Worm (Caenorhabditis elegans) whole organism, L1 larva: Measurements from ENCODE around the gene grd-12.
A peak's percentile ranks its signal among the peaks of the same experiment; 100 is the strongest.

Source experiments
- C16A3.4 ChIP-seq: fragments of 150-350 bp; optimal IDR thresholded peaks from 2 replicates; lab custom pipeline; 2014; ENCODE audit warnings: missing biosample characterization, missing genetic modification characterization
- C34B4.2 ChIP-seq: sonication (generic microtip); optimal IDR thresholded peaks from 2 replicates; lab custom pipeline; 2017; ENCODE audit warnings: mild to moderate bottlenecking, missing genetic modification characterization, missing compliant biosample characterization
- F16B12.6 ChIP-seq: fragments of 150-350 bp; optimal IDR thresholded peaks from 2 replicates; lab custom pipeline; 2014; ENCODE audit warnings: missing biosample characterization, missing genetic modification characterization
- aly-2 ChIP-seq: fragments of 150-350 bp; optimal IDR thresholded peaks from 2 replicates; lab custom pipeline; 2014; ENCODE audit warnings: missing biosample characterization, missing genetic modification characterization
- ama-1 ChIP-seq: fragments of 150-350 bp; optimal IDR thresholded peaks from 2 replicates; lab custom pipeline; 2014
- blmp-1 ChIP-seq: fragments of 150-350 bp; optimal IDR thresholded peaks from 2 replicates; lab custom pipeline; 2014; ENCODE audit warnings: missing biosample characterization, missing genetic modification characterization
- ceh-63 ChIP-seq: fragments of 200-800 bp; sonication (Bioruptor generic); optimal IDR thresholded peaks from 2 replicates; lab custom pipeline; 2018; ENCODE audit warnings: mild to moderate bottlenecking, missing genetic modification characterization, missing compliant biosample characterization
- ceh-8 ChIP-seq: fragments of 200-800 bp; sonication (Bioruptor generic); optimal IDR thresholded peaks from 2 replicates; lab custom pipeline; 2018; ENCODE audit warnings: mild to moderate bottlenecking, missing genetic modification characterization, moderate library complexity, missing compliant biosample characterization
- ceh-88 ChIP-seq: fragments of 200-800 bp; sonication (Bioruptor generic); IDR thresholded peaks from 2 replicates; pipeline ENCODE4 v1.3.6; 2022; ENCODE audit warnings: missing genetic modification characterization, missing compliant biosample characterization
- dpl-1 ChIP-seq, 3 experiments: fragments of 150-350 bp in 2 of 3; sonication (generic microtip) in 1 of 3; optimal IDR thresholded peaks; 2 replicates each; lab custom pipeline; 2014 to 2017; ENCODE audit warnings: missing biosample characterization in 3 of 3, missing genetic modification characterization in 3 of 3, missing genetic modification reagents in 3 of 3
- efl-1 ChIP-seq, 4 experiments: fragments of 150-350 bp; optimal IDR thresholded peaks in 3 of 4; peaks in 1 of 4; 1 replicate in 1 of 4; 2 replicates in 3 of 4; lab custom pipeline; 2014; ENCODE audit warnings: missing biosample characterization in 2 of 4, missing genetic modification characterization in 2 of 4, missing genetic modification reagents in 2 of 4
- elt-2 ChIP-seq: sonication (generic microtip); optimal IDR thresholded peaks from 2 replicates; lab custom pipeline; 2016; ENCODE audit warnings: missing genetic modification characterization, mild to moderate bottlenecking, inconsistent platforms, missing compliant biosample characterization, missing genetic modification reagents
- fkh-4 ChIP-seq: sonication (generic microtip); optimal IDR thresholded peaks from 2 replicates; lab custom pipeline; 2016; ENCODE audit warnings: missing compliant biosample characterization, missing genetic modification characterization, borderline replicate concordance
- fkh-8 ChIP-seq: sonication (generic microtip); optimal IDR thresholded peaks from 2 replicates; lab custom pipeline; 2016; ENCODE audit warnings: mild to moderate bottlenecking, missing genetic modification characterization, missing compliant biosample characterization
- grh-1 ChIP-seq: fragments of 200-800 bp; sonication (Bioruptor generic); IDR thresholded peaks from 2 replicates; pipeline ENCODE4 v1.3.6; 2022; ENCODE audit warnings: missing genetic modification reagents, missing genetic modification characterization, missing compliant biosample characterization
- hlh-4 ChIP-seq: sonication (generic microtip); optimal IDR thresholded peaks from 2 replicates; lab custom pipeline; 2016; ENCODE audit warnings: mild to moderate bottlenecking, missing genetic modification characterization, missing compliant biosample characterization
- hpl-2 ChIP-seq: fragments of 150-350 bp; optimal IDR thresholded peaks from 2 replicates; lab custom pipeline; 2014; ENCODE audit warnings: missing biosample characterization, missing genetic modification reagents, missing genetic modification characterization
- jun-1 ChIP-seq: fragments of 150-350 bp; optimal IDR thresholded peaks from 2 replicates; lab custom pipeline; 2014; ENCODE audit warnings: missing biosample characterization, missing genetic modification reagents, missing genetic modification characterization
- lin-13 ChIP-seq: fragments of 150-350 bp; optimal IDR thresholded peaks from 2 replicates; lab custom pipeline; 2014; ENCODE audit warnings: missing biosample characterization, missing genetic modification reagents, missing genetic modification characterization
- lin-14 ChIP-seq: fragments of 200-800 bp; sonication (Bioruptor generic); optimal IDR thresholded peaks from 2 replicates; lab custom pipeline; 2018; ENCODE audit warnings: mild to moderate bottlenecking, missing genetic modification characterization, moderate library complexity, missing compliant biosample characterization
- lin-35 ChIP-seq, 2 experiments: fragments of 150-350 bp; optimal IDR thresholded peaks; 2 replicates each; lab custom pipeline; 2014; ENCODE audit warnings: missing biosample characterization in 2 of 2, missing genetic modification characterization in 2 of 2, missing genetic modification reagents in 2 of 2
- lin-39 ChIP-seq: fragments of 150-350 bp; optimal IDR thresholded peaks from 2 replicates; lab custom pipeline; 2014; ENCODE audit warnings: missing biosample characterization, missing genetic modification reagents, missing genetic modification characterization
- lsy-2 ChIP-seq, 2 experiments: fragments of 150-350 bp; optimal IDR thresholded peaks; 2 replicates each; lab custom pipeline; 2014; ENCODE audit warnings: missing biosample characterization in 2 of 2, missing genetic modification characterization in 2 of 2
- mab-9 ChIP-seq: fragments of 200-800 bp; sonication (Bioruptor generic); IDR thresholded peaks from 2 replicates; pipeline ENCODE4 v1.3.6; 2022; ENCODE audit warnings: missing genetic modification reagents, missing genetic modification characterization, missing compliant biosample characterization
- mdl-1 ChIP-seq, 2 experiments: fragments of 150-350 bp; optimal IDR thresholded peaks; 2 replicates each; lab custom pipeline; 2014 to 2017; ENCODE audit warnings: missing biosample characterization in 2 of 2, missing genetic modification characterization in 2 of 2, inconsistent platforms in 1 of 2
- mef-2 ChIP-seq: fragments of 150-350 bp; optimal IDR thresholded peaks from 2 replicates; lab custom pipeline; 2014; ENCODE audit warnings: missing biosample characterization, missing genetic modification characterization
- mep-1 ChIP-seq: fragments of 150-350 bp; optimal IDR thresholded peaks from 2 replicates; lab custom pipeline; 2014; ENCODE audit warnings: missing biosample characterization, missing genetic modification characterization
- nhr-20 ChIP-seq: sonication (generic microtip); optimal IDR thresholded peaks from 2 replicates; lab custom pipeline; 2016; ENCODE audit warnings: mild to moderate bottlenecking, missing genetic modification characterization, missing compliant biosample characterization
- nhr-237 ChIP-seq: fragments of 150-350 bp; optimal IDR thresholded peaks from 2 replicates; lab custom pipeline; 2014; ENCODE audit warnings: missing biosample characterization, missing genetic modification characterization
- nhr-28 ChIP-seq: fragments of 150-350 bp; optimal IDR thresholded peaks from 2 replicates; lab custom pipeline; 2014; ENCODE audit warnings: missing biosample characterization, missing genetic modification characterization
- nhr-76 ChIP-seq: sonication (generic microtip); optimal IDR thresholded peaks from 2 replicates; lab custom pipeline; 2017; ENCODE audit warnings: missing biosample characterization, missing genetic modification characterization
- nhr-84 ChIP-seq: sonication (generic microtip); optimal IDR thresholded peaks from 2 replicates; lab custom pipeline; 2017; ENCODE audit warnings: missing biosample characterization, missing genetic modification characterization
- nhr-85 ChIP-seq: sonication (generic microtip); peaks from one replicate; lab custom pipeline; 2016; ENCODE audit warnings: missing genetic modification characterization, inconsistent platforms, missing compliant biosample characterization
- nhr-90 ChIP-seq: sonication (generic microtip); optimal IDR thresholded peaks from 2 replicates; lab custom pipeline; 2016; ENCODE audit warnings: mild to moderate bottlenecking, missing genetic modification characterization, missing compliant biosample characterization; ENCODE audit not compliant: poor library complexity
- pax-3 ChIP-seq: fragments of 200-800 bp; sonication (Bioruptor generic); optimal IDR thresholded peaks from 2 replicates; lab custom pipeline; 2018; ENCODE audit warnings: mild to moderate bottlenecking, missing genetic modification characterization, moderate library complexity, missing compliant biosample characterization
- pqm-1 ChIP-seq: sonication (generic microtip); optimal IDR thresholded peaks from 3 replicates; lab custom pipeline; 2017; ENCODE audit warnings: missing biosample characterization, missing genetic modification characterization
- snpc-4 ChIP-seq: fragments of 150-350 bp; optimal IDR thresholded peaks from 2 replicates; lab custom pipeline; 2014; ENCODE audit warnings: missing biosample characterization, missing genetic modification characterization
- snu-23 ChIP-seq: sonication (generic microtip); optimal IDR thresholded peaks from 2 replicates; lab custom pipeline; 2016; ENCODE audit warnings: missing genetic modification characterization, missing compliant biosample characterization
- sptf-1 ChIP-seq: fragments of 150-350 bp; optimal IDR thresholded peaks from 2 replicates; lab custom pipeline; 2014; ENCODE audit warnings: missing biosample characterization, missing genetic modification characterization
- tbx-2 ChIP-seq: sonication (generic microtip); optimal IDR thresholded peaks from 2 replicates; lab custom pipeline; 2016; ENCODE audit warnings: missing genetic modification characterization, missing compliant biosample characterization
- unc-86 ChIP-seq: sonication (generic microtip); optimal IDR thresholded peaks from 2 replicates; lab custom pipeline; 2016; ENCODE audit warnings: missing genetic modification characterization, missing compliant biosample characterization
- xbp-1 ChIP-seq: sonication (generic microtip); optimal IDR thresholded peaks from 2 replicates; lab custom pipeline; 2016; ENCODE audit warnings: missing genetic modification characterization, missing compliant biosample characterization
- ztf-11 ChIP-seq, 2 experiments: sonication (generic microtip); optimal IDR thresholded peaks; 2 replicates each; lab custom pipeline; 2016 to 2017; ENCODE audit warnings: missing genetic modification characterization in 2 of 2, missing biosample characterization in 1 of 2, missing compliant biosample characterization in 1 of 2
- ztf-4 ChIP-seq: fragments of 150-350 bp; optimal IDR thresholded peaks from 2 replicates; lab custom pipeline; 2014; ENCODE audit warnings: missing biosample characterization, missing genetic modification characterization

The grd-12 gene

ce11 chrV:14948566-14948965, 29.7 kb upstream of the grd-12 start:
- no peak for TF ChIP-seq C34B4.2 (tag; lab: Kevin White, UChicago)
- TF ChIP-seq F16B12.6 (tag; lab: Kevin White, UChicago), result no peak
- no peak for TF ChIP-seq aly-2 (tag; lab: Kevin White, UChicago)
- peak in 1 of 2 experiments; percentile 6 for TF ChIP-seq ztf-11 (tag; optimal IDR thresholded peaks at IDR 0.05; lab: Kevin White, UChicago)
- no peak for TF ChIP-seq lin-13 (GFP tag; lab: Kevin White, UChicago)
- TF ChIP-seq lin-35 (GFP tag; optimal IDR thresholded peaks at IDR 0.05; lab: Kevin White, UChicago), result peak; percentile 21 to 52
- peak; percentile 23 for TF ChIP-seq nhr-20
- peak; percentile 51 for TF ChIP-seq pax-3 (tag; lab: Kevin White, UChicago)
- TF ChIP-seq lin-14 (GFP tag; lab: Kevin White, UChicago), result peak; percentile 77
- TF ChIP-seq pqm-1 (tag; lab: Kevin White, UChicago), result no peak
- 0 out of 2 replicates have a peak, but pooled peaks have one; percentile 7 for TF ChIP-seq ceh-88 (GFP tag; lab: Robert Waterston, UW)
- TF ChIP-seq hpl-2 (GFP tag; lab: Kevin White, UChicago), result no peak
- peak; percentile 45 for TF ChIP-seq snu-23 (GFP tag; lab: Kevin White, UChicago)
- no peak for TF ChIP-seq jun-1 (tag; lab: Kevin White, UChicago)
- TF ChIP-seq mep-1 (tag; lab: Kevin White, UChicago), result peak; percentile 48
- TF ChIP-seq ama-1 (lab: Kevin White, UChicago), result peak; percentile 36
- no peak for TF ChIP-seq grh-1
- TF ChIP-seq elt-2, result no peak
- TF ChIP-seq mdl-1 (tag; optimal IDR thresholded peaks at IDR 0.05; lab: Kevin White, UChicago), result peak in 1 of 2 experiments; percentile 70
- no peak for TF ChIP-seq hlh-4 (tag; lab: Kevin White, UChicago)
- TF ChIP-seq efl-1 (optimal IDR thresholded peaks at IDR 0.05; lab: Kevin White, UChicago), result peak; percentile 2 to 8
- peak in 1 of 2 experiments; percentile 74 for TF ChIP-seq efl-1 (GFP tag; optimal IDR thresholded peaks at IDR 0.05 in 1 of 2; lab: Kevin White, UChicago)
- no peak for TF ChIP-seq mab-9 (GFP tag; lab: Robert Waterston, UW)
- TF ChIP-seq nhr-84, result no peak
- peak; percentile 8 for TF ChIP-seq tbx-2 (tag; lab: Kevin White, UChicago)
- peak in 1 of 2 experiments; percentile 35 for TF ChIP-seq lsy-2 (tag; optimal IDR thresholded peaks at IDR 0.05; lab: Kevin White, UChicago)
- no peak for TF ChIP-seq lin-39 (tag; lab: Kevin White, UChicago)
- TF ChIP-seq fkh-8 (tag; lab: Kevin White, UChicago), result peak; percentile 0
- TF ChIP-seq blmp-1 (tag; lab: Kevin White, UChicago), result peak; percentile 83
- peak; percentile 6 to 15 (median 6) for TF ChIP-seq dpl-1 (GFP tag; optimal IDR thresholded peaks at IDR 0.05; lab: Kevin White, UChicago)
- no peak for TF ChIP-seq unc-86 (tag; lab: Kevin White, UChicago)
- TF ChIP-seq nhr-28, result no peak
- no peak for TF ChIP-seq fkh-4 (tag; lab: Kevin White, UChicago)
- no peak for TF ChIP-seq nhr-85 (tag; lab: Kevin White, UChicago)
- no peak for TF ChIP-seq ceh-8 (GFP tag; lab: Kevin White, UChicago)
- TF ChIP-seq C16A3.4 (tag; lab: Kevin White, UChicago), result peak; percentile 29

- TF ChIP-seq tbx-2 (tag; lab: Kevin White, UChicago) (no peak), fkh-8 (tag; lab: Kevin White, UChicago) (no peak), nhr-84 (no peak), hlh-4 (tag; lab: Kevin White, UChicago) (no peak), nhr-28 (no peak), aly-2 (tag; lab: Kevin White, UChicago) (no peak), xbp-1 (tag; lab: Kevin White, UChicago) (no peak), snpc-4 (tag; lab: Kevin White, UChicago) (no peak), ceh-88 (GFP tag; lab: Robert Waterston, UW) (no peak), lin-39 (tag; lab: Kevin White, UChicago) (no peak), dpl-1 (GFP tag; optimal IDR thresholded peaks at IDR 0.05; lab: Kevin White, UChicago) (no peak)
Observed at ce11 chrV:14949477-14949876, 28.8 kb upstream of the grd-12 start, which contains the start of gene hil-1. Gene hil-1, plus strand, starts transcription at chrV:14949777.

DNA sequence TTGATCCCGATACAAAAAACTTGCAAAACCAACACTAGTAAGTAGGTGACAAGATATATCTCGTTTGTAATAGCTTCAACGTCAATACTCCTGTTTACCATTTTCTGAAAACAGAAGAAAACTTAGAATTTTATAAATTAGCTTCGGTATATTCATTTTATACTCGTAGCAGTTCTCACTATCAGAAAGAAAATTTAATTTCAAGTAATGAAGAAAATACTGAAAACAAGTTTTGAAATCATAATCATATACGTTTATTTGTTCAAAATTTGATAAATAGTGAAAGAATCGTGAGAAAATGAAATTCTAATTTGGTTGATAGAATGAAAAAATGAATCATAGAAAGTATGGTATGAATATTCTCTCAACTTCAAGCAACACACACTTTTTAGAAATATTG, 23.7 kb upstream of the grd-12 start, which contains the start of gene C30G7.5:
Gene C30G7.5 (minus strand): TSS at position 101 of the 400 bp plus-strand sequence.
- TF ChIP-seq nhr-28, result no peak
- TF ChIP-seq nhr-76 (tag; lab: Kevin White, UChicago), result no peak
- no peak for TF ChIP-seq mef-2 (tag; lab: Kevin White, UChicago)
- TF ChIP-seq grh-1, result no peak
- TF ChIP-seq sptf-1, result no peak
- no peak for TF ChIP-seq ceh-63 (GFP tag; lab: Kevin White, UChicago)
- no peak for TF ChIP-seq mep-1 (tag; lab: Kevin White, UChicago)
- no peak for TF ChIP-seq ztf-4 (tag; lab: Kevin White, UChicago)
- no peak for TF ChIP-seq fkh-4 (tag; lab: Kevin White, UChicago)
- no peak for TF ChIP-seq nhr-237
- no peak for TF ChIP-seq nhr-90 (tag; lab: Kevin White, UChicago)
- no peak for TF ChIP-seq mab-9 (GFP tag; lab: Robert Waterston, UW)
- no peak for TF ChIP-seq elt-2
- TF ChIP-seq pqm-1 (tag; lab: Kevin White, UChicago), result no peak
- TF ChIP-seq lin-13 (GFP tag; lab: Kevin White, UChicago), result no peak
